Worm (Caenorhabditis elegans) whole organism, L2 larva: ENCODE results near the gene T15B7.14.

ENCODE experiments used
- R02D3.7 ChIP-seq: fragments of 150-350 bp; optimal IDR thresholded peaks from 2 replicates; lab custom pipeline; 2014; ENCODE audit warnings: missing biosample characterization, missing genetic modification characterization
- Y55F3AM.14 ChIP-seq: fragments of 200-800 bp; sonication (Bioruptor generic); optimal IDR thresholded peaks from 2 replicates; lab custom pipeline; 2018; ENCODE audit warnings: mild to moderate bottlenecking, missing genetic modification characterization, missing compliant biosample characterization
- ZK546.5 ChIP-seq: sonication (generic microtip); optimal IDR thresholded peaks from 2 replicates; lab custom pipeline; 2017; ENCODE audit warnings: missing biosample characterization, missing genetic modification characterization
- alr-1 ChIP-seq: fragments of 150-350 bp; optimal IDR thresholded peaks from 2 replicates; lab custom pipeline; 2014; ENCODE audit warnings: missing biosample characterization, missing genetic modification characterization
- aly-2 ChIP-seq: fragments of 150-350 bp; optimal IDR thresholded peaks from 2 replicates; lab custom pipeline; 2014; ENCODE audit warnings: missing biosample characterization, missing genetic modification characterization
- ama-1 ChIP-seq: fragments of 150-350 bp; optimal IDR thresholded peaks from 2 replicates; lab custom pipeline; 2018; ENCODE audit warnings: inconsistent platforms
- blmp-1 ChIP-seq: sonication (generic microtip); optimal IDR thresholded peaks from 2 replicates; lab custom pipeline; 2017; ENCODE audit warnings: missing genetic modification characterization, mild to moderate bottlenecking, missing compliant biosample characterization, antibody characterized with exemption, moderate library complexity; ENCODE audit not compliant: insufficient read depth
- ceh-16 ChIP-seq: fragments of 150-350 bp; optimal IDR thresholded peaks from 2 replicates; lab custom pipeline; 2014; ENCODE audit warnings: missing biosample characterization, missing genetic modification characterization
- crh-2 ChIP-seq: sonication (generic microtip); optimal IDR thresholded peaks from 2 replicates; lab custom pipeline; 2017; ENCODE audit warnings: missing biosample characterization, missing genetic modification characterization
- dmd-4 ChIP-seq: sonication (generic microtip); optimal IDR thresholded peaks from 2 replicates; lab custom pipeline; 2017; ENCODE audit warnings: missing biosample characterization, missing genetic modification characterization
- elt-3 ChIP-seq: sonication (generic microtip); optimal IDR thresholded peaks from 2 replicates; lab custom pipeline; 2017; ENCODE audit warnings: missing biosample characterization, missing genetic modification characterization
- fos-1 ChIP-seq: fragments of 150-350 bp; optimal IDR thresholded peaks from 2 replicates; lab custom pipeline; 2014; ENCODE audit warnings: missing biosample characterization, missing genetic modification characterization
- gmeb-1 ChIP-seq: fragments of 150-350 bp; optimal IDR thresholded peaks from 2 replicates; lab custom pipeline; 2014; ENCODE audit warnings: missing biosample characterization, missing genetic modification characterization
- lin-11 ChIP-seq: fragments of 150-350 bp; sonication (generic microtip); optimal IDR thresholded peaks from 2 replicates; lab custom pipeline; 2014; ENCODE audit warnings: missing biosample characterization, missing genetic modification characterization, inconsistent platforms, mixed read lengths
- lin-39 ChIP-seq: fragments of 150-350 bp; optimal IDR thresholded peaks from 2 replicates; lab custom pipeline; 2014; ENCODE audit warnings: missing biosample characterization, missing genetic modification reagents, missing genetic modification characterization
- lsy-2 ChIP-seq, 2 experiments: fragments of 150-350 bp in 1 of 2; sonication (generic microtip) in 1 of 2; optimal IDR thresholded peaks; 2 replicates each; lab custom pipeline; 2014 to 2017; ENCODE audit warnings: missing biosample characterization in 2 of 2, missing genetic modification characterization in 2 of 2
- mab-5 ChIP-seq: fragments of 150-350 bp; optimal IDR thresholded peaks from 2 replicates; lab custom pipeline; 2014; ENCODE audit warnings: missing biosample characterization, missing genetic modification characterization
- mdl-1 ChIP-seq, 2 experiments: fragments of 150-350 bp in 1 of 2; sonication (generic microtip) in 1 of 2; optimal IDR thresholded peaks; 2 replicates each; lab custom pipeline; 2017; ENCODE audit warnings: missing biosample characterization in 2 of 2, missing genetic modification characterization in 2 of 2
- nhr-10 ChIP-seq: sonication (generic microtip); optimal IDR thresholded peaks from 2 replicates; lab custom pipeline; 2017; ENCODE audit warnings: missing biosample characterization, missing genetic modification characterization
- nhr-11 ChIP-seq: fragments of 150-350 bp; optimal IDR thresholded peaks from 2 replicates; lab custom pipeline; 2014; ENCODE audit warnings: missing biosample characterization, missing genetic modification characterization
- nhr-12 ChIP-seq: fragments of 150-350 bp; optimal IDR thresholded peaks from 2 replicates; lab custom pipeline; 2014; ENCODE audit warnings: missing biosample characterization, missing genetic modification characterization
- nhr-21 ChIP-seq: fragments of 150-350 bp; optimal IDR thresholded peaks from 2 replicates; lab custom pipeline; 2014; ENCODE audit warnings: missing biosample characterization, missing genetic modification characterization
- nhr-23 ChIP-seq: fragments of 150-350 bp; optimal IDR thresholded peaks from 2 replicates; lab custom pipeline; 2014; ENCODE audit warnings: missing biosample characterization, missing genetic modification reagents, missing genetic modification characterization
- nhr-237 ChIP-seq: fragments of 150-350 bp; optimal IDR thresholded peaks from 2 replicates; lab custom pipeline; 2014; ENCODE audit warnings: missing biosample characterization, missing genetic modification characterization
- nhr-25 ChIP-seq: fragments of 150-350 bp; sonication (generic microtip); optimal IDR thresholded peaks from 3 replicates; lab custom pipeline; 2014; ENCODE audit warnings: missing biosample characterization, missing genetic modification characterization
- nhr-77 ChIP-seq: fragments of 150-350 bp; optimal IDR thresholded peaks from 2 replicates; lab custom pipeline; 2014; ENCODE audit warnings: missing biosample characterization, missing genetic modification characterization
- peb-1 ChIP-seq: fragments of 150-350 bp; optimal IDR thresholded peaks from 2 replicates; lab custom pipeline; 2014; ENCODE audit warnings: missing biosample characterization, missing genetic modification characterization
- sem-4 ChIP-seq: fragments of 150-350 bp; optimal IDR thresholded peaks from 2 replicates; lab custom pipeline; 2014; ENCODE audit warnings: missing biosample characterization, missing genetic modification reagents, missing genetic modification characterization
- sma-3 ChIP-seq: sonication (generic microtip); optimal IDR thresholded peaks from 2 replicates; lab custom pipeline; 2016; ENCODE audit warnings: missing genetic modification reagents, missing genetic modification characterization, missing compliant biosample characterization
- sma-9 ChIP-seq, 2 experiments: fragments of 150-350 bp in 1 of 2; sonication (generic microtip) in 1 of 2; optimal IDR thresholded peaks; 2 replicates each; lab custom pipeline; 2014 to 2016; ENCODE audit warnings: missing genetic modification characterization in 2 of 2, mild to moderate bottlenecking in 1 of 2, missing biosample characterization in 1 of 2, missing compliant biosample characterization in 1 of 2, missing genetic modification reagents in 1 of 2, moderate library complexity in 1 of 2
- unc-39 ChIP-seq: fragments of 150-350 bp; optimal IDR thresholded peaks from 2 replicates; lab custom pipeline; 2014; ENCODE audit warnings: missing biosample characterization, missing genetic modification characterization
- unc-55 ChIP-seq: fragments of 150-350 bp; sonication (generic microtip); optimal IDR thresholded peaks from 3 replicates; lab custom pipeline; 2014; ENCODE audit warnings: missing biosample characterization, missing genetic modification reagents, missing genetic modification characterization
- zag-1 ChIP-seq: fragments of 150-350 bp; optimal IDR thresholded peaks from 2 replicates; lab custom pipeline; 2014; ENCODE audit warnings: missing biosample characterization, missing genetic modification characterization
- ztf-11 ChIP-seq: sonication (generic microtip); optimal IDR thresholded peaks from 2 replicates; lab custom pipeline; 2017; ENCODE audit warnings: missing biosample characterization, missing genetic modification characterization
- ztf-4 ChIP-seq: fragments of 150-350 bp; optimal IDR thresholded peaks from 2 replicates; lab custom pipeline; 2014; ENCODE audit warnings: missing biosample characterization, missing genetic modification characterization

Gene T15B7.14

ce11 chrV:6854711-6855110 is 19.6 kb upstream of the T15B7.14 start, which contains the start of gene gpa-10:
Gene gpa-10, minus strand, starts transcription at chrV:6854811.
- TF ChIP-seq mab-5 (tag; lab: Kevin White, UChicago): no peak
- no peak for TF ChIP-seq nhr-77 (tag; lab: Kevin White, UChicago)
- TF ChIP-seq sma-9 (GFP tag; optimal IDR thresholded peaks at IDR 0.05; lab: Kevin White, UChicago): no peak
- TF ChIP-seq sma-9 (tag; optimal IDR thresholded peaks at IDR 0.05; lab: Kevin White, UChicago): no peak
- no peak for TF ChIP-seq mdl-1 (tag; optimal IDR thresholded peaks at IDR 0.05; lab: Kevin White, UChicago)
- TF ChIP-seq peb-1: no peak
- TF ChIP-seq ztf-4: no peak
- no peak for TF ChIP-seq ZK546.5 (tag; lab: Kevin White, UChicago)
- TF ChIP-seq gmeb-1: no peak
- no peak for TF ChIP-seq fos-1
- no peak for TF ChIP-seq nhr-23 (tag; lab: Kevin White, UChicago)
- TF ChIP-seq dmd-4 (tag; lab: Kevin White, UChicago): no peak
- no peak for TF ChIP-seq ama-1 (lab: Kevin White, UChicago)
- TF ChIP-seq sem-4 (tag; lab: Kevin White, UChicago): no peak
- TF ChIP-seq ceh-16: no peak
- no peak for TF ChIP-seq lin-39 (tag; lab: Kevin White, UChicago)
- no peak for TF ChIP-seq nhr-11
- no peak for TF ChIP-seq ztf-11 (tag; lab: Kevin White, UChicago)
- no peak for TF ChIP-seq unc-55 (GFP tag; lab: Kevin White, UChicago)
- TF ChIP-seq nhr-21 (tag; lab: Kevin White, UChicago): no peak
- TF ChIP-seq lsy-2 (tag; optimal IDR thresholded peaks at IDR 0.05; lab: Kevin White, UChicago): no peak

ce11 chrV:6846507-6846906 is 11.4 kb upstream of the T15B7.14 start, which contains the start of gene lgc-54:
Gene lgc-54, minus strand, starts transcription at chrV:6846607.
- TF ChIP-seq aly-2 (tag; lab: Kevin White, UChicago): no peak
- TF ChIP-seq nhr-237 (tag; lab: Kevin White, UChicago): no peak
- TF ChIP-seq lsy-2 (tag; optimal IDR thresholded peaks at IDR 0.05; lab: Kevin White, UChicago): no peak
- no peak for TF ChIP-seq peb-1
- TF ChIP-seq mdl-1 (tag; optimal IDR thresholded peaks at IDR 0.05; lab: Kevin White, UChicago): no peak
- TF ChIP-seq ama-1 (lab: Kevin White, UChicago): no peak
- TF ChIP-seq alr-1 (tag; lab: Kevin White, UChicago): no peak
- no peak for TF ChIP-seq mab-5 (tag; lab: Kevin White, UChicago)
- no peak for TF ChIP-seq sma-3
- TF ChIP-seq nhr-77 (tag; lab: Kevin White, UChicago): no peak
- TF ChIP-seq sma-9 (GFP tag; optimal IDR thresholded peaks at IDR 0.05; lab: Kevin White, UChicago): no peak
- no peak for TF ChIP-seq sma-9 (tag; optimal IDR thresholded peaks at IDR 0.05; lab: Kevin White, UChicago)
- no peak for TF ChIP-seq lin-11 (tag; lab: Kevin White, UChicago)
- TF ChIP-seq elt-3: no peak
- TF ChIP-seq nhr-12 (tag; lab: Kevin White, UChicago): no peak
- no peak for TF ChIP-seq zag-1 (tag; lab: Kevin White, UChicago)
- no peak for TF ChIP-seq R02D3.7 (tag; lab: Kevin White, UChicago)
- TF ChIP-seq nhr-10 (tag; lab: Kevin White, UChicago): no peak
- no peak for TF ChIP-seq crh-2 (tag; lab: Kevin White, UChicago)
- no peak for TF ChIP-seq unc-39 (tag; lab: Kevin White, UChicago)
- TF ChIP-seq ztf-11 (tag; lab: Kevin White, UChicago): no peak
- TF ChIP-seq, all 48 proteins: peak for 0

- no peak for TF ChIP-seq nhr-25 (tag; lab: Kevin White, UChicago)
- no peak for TF ChIP-seq blmp-1 (tag; lab: Kevin White, UChicago)
- no peak for TF ChIP-seq ZK546.5 (tag; lab: Kevin White, UChicago)
- no peak for TF ChIP-seq ztf-11 (tag; lab: Kevin White, UChicago)
- TF ChIP-seq unc-39 (tag; lab: Kevin White, UChicago): no peak
- TF ChIP-seq nhr-77 (tag; lab: Kevin White, UChicago): no peak
- no peak for TF ChIP-seq sem-4 (tag; lab: Kevin White, UChicago)
- no peak for TF ChIP-seq nhr-12 (tag; lab: Kevin White, UChicago)
- no peak for TF ChIP-seq nhr-21 (tag; lab: Kevin White, UChicago)
- TF ChIP-seq nhr-237 (tag; lab: Kevin White, UChicago): no peak
- TF ChIP-seq mab-5 (tag; lab: Kevin White, UChicago): no peak
- TF ChIP-seq Y55F3AM.14: no peak
- TF ChIP-seq nhr-10 (tag; lab: Kevin White, UChicago): no peak
- no peak for TF ChIP-seq aly-2 (tag; lab: Kevin White, UChicago)
- no peak for TF ChIP-seq unc-55 (GFP tag; lab: Kevin White, UChicago)
- TF ChIP-seq, all 48 proteins: peak for 0
Measured at ce11 chrV:6842437-6842836, 7.3 kb upstream of the T15B7.14 start, which contains the start of gene T15B7.1. Gene T15B7.1, plus strand, starts transcription at chrV:6842737.
